Fruit fly (Drosophila melanogaster) whole organism, prepupa: ENCODE results near the gene Aos1.
"Not testable (repeated sequence)": the region's sequence is repeated elsewhere in the genome, so short reads cannot be mapped to it uniquely, and the experiment has no call there.

Source experiments
- CG11762 ChIP-seq: fragments of 200-800 bp; sonication (Bioruptor generic); optimal IDR thresholded peaks from 3 replicates; lab custom pipeline; 2016; ENCODE audit warnings: missing biosample characterization, missing genetic modification characterization; ENCODE audit not compliant: insufficient read depth
- CG31627 ChIP-seq: fragments of 200-800 bp; sonication (Bioruptor generic); optimal IDR thresholded peaks from 3 replicates; lab custom pipeline; 2016; ENCODE audit warnings: missing biosample characterization, missing genetic modification characterization
- CG6276 ChIP-seq: fragments of 200-800 bp; sonication (Bioruptor generic); optimal IDR thresholded peaks from 2 replicates; lab custom pipeline; 2017; ENCODE audit warnings: missing biosample characterization, mild to moderate bottlenecking, missing genetic modification characterization
- CG6854 ChIP-seq: fragments of 200-800 bp; sonication (Bioruptor generic); optimal IDR thresholded peaks from 2 replicates; lab custom pipeline; 2017; ENCODE audit warnings: missing biosample characterization, mild to moderate bottlenecking, missing genetic modification characterization
- CG8319 ChIP-seq: fragments of 200-800 bp; sonication (Bioruptor generic); optimal IDR thresholded peaks from 3 replicates; lab custom pipeline; 2016; ENCODE audit warnings: missing biosample characterization, missing genetic modification characterization
- CG9139 ChIP-seq: fragments of 200-800 bp; sonication (Bioruptor generic); optimal IDR thresholded peaks from 3 replicates; lab custom pipeline; 2017; ENCODE audit warnings: missing biosample characterization, mild to moderate bottlenecking, missing genetic modification characterization
- Hr4 ChIP-seq: fragments of 200-800 bp; sonication (Bioruptor generic); optimal IDR thresholded peaks from 3 replicates; lab custom pipeline; 2016; ENCODE audit warnings: missing biosample characterization, missing genetic modification characterization
- OdsH ChIP-seq: fragments of 200-800 bp; sonication (Bioruptor generic); optimal IDR thresholded peaks from 3 replicates; lab custom pipeline; 2016; ENCODE audit warnings: missing biosample characterization, missing genetic modification characterization
- Sox15 ChIP-seq: fragments of 200-800 bp; sonication (Bioruptor generic); optimal IDR thresholded peaks from 3 replicates; lab custom pipeline; 2016; ENCODE audit warnings: missing biosample characterization, missing genetic modification characterization
- acj6 ChIP-seq: fragments of 200-800 bp; sonication (Bioruptor generic); optimal IDR thresholded peaks from 3 replicates; lab custom pipeline; 2016; ENCODE audit warnings: missing biosample characterization, missing genetic modification characterization
- eg ChIP-seq: fragments of 200-800 bp; sonication (Bioruptor generic); IDR thresholded peaks from 3 replicates; pipeline ENCODE4 v1.3.6; 2022; ENCODE audit warnings: missing biosample characterization, missing genetic modification characterization
- ss ChIP-seq, 2 experiments: fragments of 200-800 bp; sonication (Bioruptor generic); optimal IDR thresholded peaks; 2 replicates in 1 of 2; 3 replicates in 1 of 2; lab custom pipeline; 2017 to 2018; ENCODE audit warnings: mild to moderate bottlenecking in 2 of 2, missing biosample characterization in 2 of 2, missing genetic modification characterization in 2 of 2, moderate library complexity in 1 of 2
- svp ChIP-seq: fragments of 200-800 bp; sonication (Bioruptor generic); peaks from one replicate; lab custom pipeline; 2016; ENCODE audit warnings: missing biosample characterization, missing genetic modification characterization

- not testable (repeated sequence) for TF ChIP-seq CG31627 (GFP tag; lab: Kevin White, UChicago); OdsH (GFP tag; lab: Kevin White, UChicago); CG8319 (GFP tag; lab: Kevin White, UChicago); CG11762 (GFP tag; lab: Kevin White, UChicago); Sox15 (GFP tag; lab: Kevin White, UChicago); CG9139; CG6276 (GFP tag; lab: Kevin White, UChicago); eg (GFP tag; lab: Robert Waterston, UW); CG6854 (GFP tag; lab: Kevin White, UChicago); acj6 (GFP tag; lab: Kevin White, UChicago); ss (GFP tag; optimal IDR thresholded peaks at IDR 0.05; lab: Kevin White, UChicago); Hr4 (GFP tag; lab: Kevin White, UChicago); svp (GFP tag; lab: Kevin White, UChicago)
Observed at dm6 chr3R:12465198-12465597, 31.6 kb upstream of the Aos1 start, which contains the start of gene CG5608.
